Fruit fly (Drosophila melanogaster): ENCODE results near the gene Idi.

The Idi gene

dm6 chr3R:21263177-21263576, 6.7 kb upstream of the Idi start:
- peak; percentile 19 for TF ChIP-seq Hr83 (GFP tag; optimal IDR thresholded peaks at IDR 0.05; ENCODE audit: poor library complexity, severe bottlenecking)
- TF ChIP-seq rgr (GFP tag; optimal IDR thresholded peaks at IDR 0.05): peak; percentile 25
- no peak for TF ChIP-seq CG9705 (GFP tag; optimal IDR thresholded peaks at IDR 0.05)

- TF ChIP-seq jim (GFP tag; optimal IDR thresholded peaks at IDR 0.05) (no peak), Rel (GFP tag; optimal IDR thresholded peaks at IDR 0.05) (no peak), Rel (tag; optimal IDR thresholded peaks at IDR 0.05) (no peak), woc (GFP tag; optimal IDR thresholded peaks at IDR 0.05) (no peak), Dif (GFP tag; optimal IDR thresholded peaks at IDR 0.05; ENCODE audit: partially characterized antibody) (no peak), dl (GFP tag; optimal IDR thresholded peaks at IDR 0.05; ENCODE audit: insufficient read depth in 1 of 2, partially characterized antibody in 2 of 2) (no peak), dsf (GFP tag; optimal IDR thresholded peaks at IDR 0.05; ENCODE audit: borderline replicate concordance) (no peak), CrebA (GFP tag; optimal IDR thresholded peaks at IDR 0.05; ENCODE audit: borderline replicate concordance) (no peak), Hr83 (GFP tag; optimal IDR thresholded peaks at IDR 0.05; ENCODE audit: poor library complexity, severe bottlenecking) (no peak), ey (GFP tag; optimal IDR thresholded peaks at IDR 0.05) (no peak), GATAd (GFP tag; optimal IDR thresholded peaks at IDR 0.05) (no peak), N (GFP tag; optimal IDR thresholded peaks at IDR 0.05) (no peak), Mio (GFP tag; optimal IDR thresholded peaks at IDR 0.05) (no peak)
Observed at dm6 chr3R:21267972-21268512, 1.9 kb upstream of the Idi start.

- TF ChIP-seq GATAd (GFP tag; optimal IDR thresholded peaks at IDR 0.05) (no peak), OdsH (GFP tag; optimal IDR thresholded peaks at IDR 0.05) (peak; percentile 51), sv (GFP tag; optimal IDR thresholded peaks at IDR 0.05) (no peak), HLH106 (tag; optimal IDR thresholded peaks at IDR 0.05) (peak; percentile 49), CG32264 (GFP tag; optimal IDR thresholded peaks at IDR 0.05) (peak; percentile 7), woc (GFP tag; optimal IDR thresholded peaks at IDR 0.05) (peak; percentile 52), Abd-B (GFP tag; optimal IDR thresholded peaks at IDR 0.05) (no peak), Mio (GFP tag; optimal IDR thresholded peaks at IDR 0.05) (no peak), N (GFP tag; optimal IDR thresholded peaks at IDR 0.05) (no peak), Sp1 (GFP tag; optimal IDR thresholded peaks at IDR 0.05) (peak; percentile 53), Hnf4 (GFP tag; optimal IDR thresholded peaks at IDR 0.05) (peak; percentile 75), Vsx2 (GFP tag; optimal IDR thresholded peaks at IDR 0.05; ENCODE audit: partially characterized antibody) (no peak), brk (GFP tag; optimal IDR thresholded peaks at IDR 0.05) (no peak), Jra (GFP tag; optimal IDR thresholded peaks at IDR 0.05) (peak; percentile 74), CrebA (GFP tag; optimal IDR thresholded peaks at IDR 0.05; ENCODE audit: borderline replicate concordance) (no peak), Hr78 (GFP tag; optimal IDR thresholded peaks at IDR 0.05) (no peak), psq (GFP tag; optimal IDR thresholded peaks at IDR 0.05) (peak; percentile 39), rgr (GFP tag; optimal IDR thresholded peaks at IDR 0.05) (peak; percentile 81), lola (GFP tag; optimal IDR thresholded peaks at IDR 0.05) (no peak), fru (GFP tag; optimal IDR thresholded peaks at IDR 0.05) (peak; percentile 53), tai (GFP tag; optimal IDR thresholded peaks at IDR 0.05) (no peak), CG9705 (GFP tag; optimal IDR thresholded peaks at IDR 0.05) (no peak), h (GFP tag; optimal IDR thresholded peaks at IDR 0.05) (peak; percentile 75), usp (GFP tag; optimal IDR thresholded peaks at IDR 0.05) (no peak), jim (GFP tag; optimal IDR thresholded peaks at IDR 0.05) (no peak), ey (GFP tag; optimal IDR thresholded peaks at IDR 0.05) (peak; percentile 42), Hr83 (GFP tag; optimal IDR thresholded peaks at IDR 0.05; ENCODE audit: poor library complexity, severe bottlenecking) (peak; percentile 90), pan (optimal IDR thresholded peaks at IDR 0.05) (no peak), foxo (GFP tag; optimal IDR thresholded peaks at IDR 0.05) (peak in 1 of 2 experiments; percentile 61), Myc (optimal IDR thresholded peaks at IDR 0.05) (peak; percentile 11), Dfd (GFP tag; optimal IDR thresholded peaks at IDR 0.05) (no peak), sage (GFP tag; optimal IDR thresholded peaks at IDR 0.05) (no peak), br (GFP tag; optimal IDR thresholded peaks at IDR 0.05) (peak; percentile 61), dmrt93B (GFP tag; optimal IDR thresholded peaks at IDR 0.05) (no peak), Dif (GFP tag; optimal IDR thresholded peaks at IDR 0.05; ENCODE audit: partially characterized antibody) (peak; percentile 13), dsf (GFP tag; optimal IDR thresholded peaks at IDR 0.05; ENCODE audit: borderline replicate concordance) (no peak), Rel (GFP tag; optimal IDR thresholded peaks at IDR 0.05) (no peak), Rel (tag; optimal IDR thresholded peaks at IDR 0.05) (peak; percentile 69), dl (GFP tag; optimal IDR thresholded peaks at IDR 0.05; ENCODE audit: insufficient read depth in 1 of 2, partially characterized antibody in 2 of 2) (no peak)
Observed at dm6 chr3R:21268873-21269272, 1.1 kb upstream of the Idi start, which contains the start of gene Rab1. Gene Rab1, minus strand, starts transcription at chr3R:21269060.
